Fruit fly (Drosophila melanogaster) Kc167 (cell line): ENCODE data around the gene scramb1.

Source experiments
- insv ChIP-seq: fragments of >200 bp; optimal IDR thresholded peaks from 3 replicates; lab custom pipeline; 2018; ENCODE audit warnings: missing external identifiers
- psq ChIP-seq: fragments of >200 bp; optimal IDR thresholded peaks from 2 replicates; lab custom pipeline; 2017; ENCODE audit warnings: missing external identifiers

dm6 chr3L:10206226-10206968 lies 18.6 kb downstream of the scramb1 start:
- TF ChIP-seq insv (lab: Kevin White, UChicago) = no peak
- no peak for TF ChIP-seq psq
